Worm (Caenorhabditis elegans) whole organism, L4 larva: ENCODE data around the gene fbxa-137.

ENCODE experiments used
- F10B5.3 ChIP-seq: sonication (generic microtip); optimal IDR thresholded peaks from 2 replicates; lab custom pipeline; 2016; ENCODE audit warnings: mild to moderate bottlenecking, missing genetic modification characterization, missing compliant biosample characterization
- ceh-44 ChIP-seq: fragments of 200-800 bp; sonication (Bioruptor generic); IDR thresholded peaks from 2 replicates; pipeline ENCODE4 v1.3.6; 2022; ENCODE audit warnings: missing genetic modification reagents, missing genetic modification characterization, missing compliant biosample characterization
- fos-1 ChIP-seq: fragments of 150-350 bp; optimal IDR thresholded peaks from 2 replicates; lab custom pipeline; 2014; ENCODE audit warnings: missing biosample characterization, missing genetic modification characterization
- hif-1 ChIP-seq, 2 experiments: sonication (generic microtip); optimal IDR thresholded peaks; 2 replicates each; lab custom pipeline; 2016 to 2017; ENCODE audit warnings: missing compliant biosample characterization in 2 of 2, missing genetic modification characterization in 2 of 2, missing genetic modification reagents in 2 of 2, missing genotype in 2 of 2, mild to moderate bottlenecking in 1 of 2
- lin-29 ChIP-seq: fragments of 200-800 bp; sonication (Bioruptor generic); IDR thresholded peaks from 2 replicates; pipeline ENCODE4 v1.3.6; 2022; ENCODE audit warnings: missing genetic modification reagents, missing genetic modification characterization, missing compliant biosample characterization
- mep-1 ChIP-seq: fragments of 150-350 bp; sonication (generic microtip); optimal IDR thresholded peaks from 3 replicates; lab custom pipeline; 2014; ENCODE audit warnings: missing biosample characterization, missing genetic modification characterization
- pqm-1 ChIP-seq: sonication (generic microtip); optimal IDR thresholded peaks from 2 replicates; lab custom pipeline; 2017; ENCODE audit warnings: missing biosample characterization, missing genetic modification characterization
- skn-1 ChIP-seq: fragments of 150-350 bp; optimal IDR thresholded peaks from 2 replicates; lab custom pipeline; 2014; ENCODE audit warnings: missing biosample characterization, missing genetic modification characterization
- unc-39 ChIP-seq: sonication (generic microtip); optimal IDR thresholded peaks from 2 replicates; lab custom pipeline; 2017; ENCODE audit warnings: missing biosample characterization, missing genetic modification characterization

DNA sequence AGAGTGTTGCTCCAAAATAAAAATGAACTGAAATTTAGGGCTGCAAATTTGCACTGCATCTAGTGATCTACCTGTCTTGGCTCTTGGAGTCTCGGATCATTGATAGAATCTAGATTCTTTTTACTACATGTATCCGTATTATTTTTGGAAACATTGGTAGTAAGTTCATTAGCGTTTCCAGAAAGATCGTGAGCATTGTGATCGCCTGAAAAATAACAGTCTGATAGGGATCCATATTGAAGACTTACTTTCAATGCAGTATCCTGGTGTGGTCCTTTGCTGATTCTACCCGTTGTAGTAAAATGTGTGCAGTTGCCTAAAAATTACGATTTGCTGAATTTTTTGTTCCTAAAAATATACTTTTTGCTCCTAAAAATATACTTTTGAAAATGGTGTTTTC is 27.8 kb downstream of the fbxa-137 start:
- TF ChIP-seq unc-39 (no peak), fos-1 (no peak), F10B5.3 (no peak), mep-1 (no peak), skn-1 (no peak), hif-1 (tag; optimal IDR thresholded peaks at IDR 0.05; lab: Kevin White, UChicago) (no peak), pqm-1 (tag; lab: Kevin White, UChicago) (no peak), ceh-44 (GFP tag; lab: Robert Waterston, UW) (no peak), lin-29 (GFP tag; lab: Robert Waterston, UW) (no peak)
